Fruit fly (Drosophila melanogaster) whole organism, adult: ENCODE measurements at regions not wholly inside any gene's neighbourhood (a gene's known extent, or its start where the extent isn't known, plus 50 kb on each side); places are given as distances from the start of the nearest gene placed in this dataset.

Source experiments
- CG14711 ChIP-seq: fragments of 200-800 bp; sonication (Bioruptor generic); optimal IDR thresholded peaks from 2 replicates; lab custom pipeline; 2018; ENCODE audit warnings: missing biosample characterization, mild to moderate bottlenecking, missing genetic modification characterization, moderate library complexity
- CG1620 ChIP-seq: fragments of 200-800 bp; sonication (Bioruptor generic); optimal IDR thresholded peaks from 2 replicates; lab custom pipeline; 2016; ENCODE audit warnings: missing biosample characterization, missing genetic modification characterization
- CG5204 ChIP-seq: fragments of 200-800 bp; sonication (Bioruptor generic); optimal IDR thresholded peaks from 2 replicates; lab custom pipeline; 2016; ENCODE audit warnings: missing biosample characterization, missing genetic modification characterization
- CG7045 ChIP-seq: fragments of 200-800 bp; sonication (Bioruptor generic); optimal IDR thresholded peaks from 2 replicates; lab custom pipeline; 2017; ENCODE audit warnings: missing biosample characterization, mild to moderate bottlenecking, missing genetic modification characterization
- CG7101 ChIP-seq: fragments of 200-800 bp; sonication (Bioruptor generic); optimal IDR thresholded peaks from 2 replicates; lab custom pipeline; 2018; ENCODE audit warnings: missing biosample characterization, mild to moderate bottlenecking, missing genetic modification characterization, moderate library complexity
- Clk ChIP-seq: fragments of 200-800 bp; sonication (Bioruptor generic); optimal IDR thresholded peaks from 2 replicates; lab custom pipeline; 2017; ENCODE audit warnings: missing biosample characterization, missing genetic modification characterization
- Crg-1 ChIP-seq: fragments of 200-800 bp; sonication (Bioruptor generic); optimal IDR thresholded peaks from 2 replicates; lab custom pipeline; 2016; ENCODE audit warnings: missing biosample characterization, missing genetic modification characterization
- cic ChIP-seq: fragments of 200-800 bp; sonication (Bioruptor generic); optimal IDR thresholded peaks from 2 replicates; lab custom pipeline; 2017; ENCODE audit warnings: missing biosample characterization, mild to moderate bottlenecking, missing genetic modification characterization, moderate library complexity
- kay ChIP-seq: fragments of 200-800 bp; sonication (Bioruptor generic); peaks from one replicate; lab custom pipeline; 2016; ENCODE audit warnings: missing biosample characterization, missing genetic modification characterization, borderline replicate concordance
- ovo ChIP-seq: fragments of 200-800 bp; sonication (Bioruptor generic); optimal IDR thresholded peaks from 2 replicates; lab custom pipeline; 2016; ENCODE audit warnings: missing biosample characterization, missing genetic modification characterization
- pad ChIP-seq: fragments of 200-800 bp; sonication (Bioruptor generic); optimal IDR thresholded peaks from 3 replicates; lab custom pipeline; 2017; ENCODE audit warnings: missing biosample characterization, missing genetic modification characterization, mild to moderate bottlenecking, moderate library complexity, missing genetic modification reagents
- tj ChIP-seq: fragments of 200-800 bp; sonication (Bioruptor generic); optimal IDR thresholded peaks from 3 replicates; lab custom pipeline; 2017; ENCODE audit warnings: missing biosample characterization, mild to moderate bottlenecking, missing genetic modification characterization, moderate library complexity
- toe ChIP-seq: fragments of 200-800 bp; sonication (Bioruptor generic); optimal IDR thresholded peaks from 2 replicates; lab custom pipeline; 2016; ENCODE audit warnings: missing biosample characterization, missing genetic modification characterization

- TF ChIP-seq CG1620 (no peak), pad (no peak), CG7101 (tag; lab: Kevin White, UChicago) (no peak), tj (GFP tag; lab: Kevin White, UChicago) (no peak), ovo (no peak), Clk (GFP tag; lab: Kevin White, UChicago) (no peak), toe (GFP tag; lab: Kevin White, UChicago) (no peak), kay (no peak), cic (GFP tag; lab: Kevin White, UChicago) (no peak), Crg-1 (GFP tag; lab: Kevin White, UChicago) (no peak), CG7045 (GFP tag; lab: Kevin White, UChicago) (no peak), CG5204 (GFP tag; lab: Kevin White, UChicago) (no peak), CG14711 (tag; lab: Kevin White, UChicago) (no peak)
These were observed 74.1 kb downstream of the Ste12DOR start for dm6 chrX:14074152-14074551.
